ENCODE assay signal across 3 fruit fly cellular contexts in the genomic region with DNA sequence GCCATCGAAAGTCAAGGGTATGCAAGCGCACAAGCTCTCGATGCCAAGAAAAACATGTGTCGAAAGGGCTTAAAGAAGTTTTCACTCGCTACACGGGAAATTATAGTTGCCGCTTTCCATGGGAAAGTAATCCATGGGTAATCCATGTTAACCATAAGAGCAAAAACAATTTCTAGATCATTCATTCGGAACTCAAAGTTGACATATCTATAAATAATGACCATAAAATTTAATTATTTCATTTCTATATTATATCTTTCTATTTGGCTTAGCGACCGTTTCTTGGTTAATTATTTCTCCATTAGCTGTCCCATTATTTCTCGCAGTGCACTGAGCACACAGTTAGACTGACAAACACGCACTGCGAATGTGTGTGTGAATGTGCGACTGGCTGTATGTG.
TF ChIP-seq lines count a peak whose summit lies in the region.

No protein-coding gene starts in this region.

- no peak for TF ChIP-seq CTCF in whole organism, embryonic (GFP tag; optimal IDR thresholded peaks at IDR 0.05; lab: Kevin White, UChicago)

TF ChIP-seq in whole organism, embryonic, 481 proteins besides CTCF, POLR2A, EP300 and RAD21 (continues in another document):
- no peak for TF ChIP-seq CG8281 (tag; optimal IDR thresholded peaks at IDR 0.05; lab: Kevin White, UChicago)
- TF ChIP-seq CG12659 (GFP tag; optimal IDR thresholded peaks at IDR 0.05; lab: Kevin White, UChicago), result peak; percentile 46
- peak; percentile 18 for TF ChIP-seq CG7839 (tag; optimal IDR thresholded peaks at IDR 0.05; lab: Kevin White, UChicago)
- TF ChIP-seq CG4424 (GFP tag; optimal IDR thresholded peaks at IDR 0.05; lab: Kevin White, UChicago), result peak; percentile 9
- TF ChIP-seq BtbVII (GFP tag; optimal IDR thresholded peaks at IDR 0.05; lab: Kevin White, UChicago), result peak; percentile 18
- peak; percentile 7 for TF ChIP-seq CG2712 (tag; optimal IDR thresholded peaks at IDR 0.05; lab: Kevin White, UChicago)
- no peak for TF ChIP-seq Dip2 (GFP tag; IDR thresholded peaks at IDR 0.05; lab: Robert Waterston, UW)
- peak in 1 of 2 experiments; percentile 15 for TF ChIP-seq bsh (GFP tag; optimal IDR thresholded peaks at IDR 0.05; lab: Kevin White, UChicago)
- TF ChIP-seq CG30403 (GFP tag; optimal IDR thresholded peaks at IDR 0.05; lab: Kevin White, UChicago), result peak; percentile 33
- no peak for TF ChIP-seq Adf1 (GFP tag; IDR thresholded peaks at IDR 0.05; lab: Robert Waterston, UW)
- peak; percentile 60 for TF ChIP-seq gem (tag; optimal IDR thresholded peaks at IDR 0.05; lab: Kevin White, UChicago)
- TF ChIP-seq CG31441 (GFP tag; IDR thresholded peaks at IDR 0.05; lab: Robert Waterston, UW), result peak; percentile 22; the same call in 1 of the 2 replicates
- TF ChIP-seq CG18011 (GFP tag; optimal IDR thresholded peaks at IDR 0.05; lab: Kevin White, UChicago), result peak; percentile 9
- TF ChIP-seq Ssrp (tag; optimal IDR thresholded peaks at IDR 0.05; lab: Kevin White, UChicago), result peak; percentile 36
- peak in 1 of 2 experiments; percentile 73 for TF ChIP-seq eve (GFP tag; optimal IDR thresholded peaks at IDR 0.05; lab: Kevin White, UChicago)
- TF ChIP-seq CG15269 (tag; optimal IDR thresholded peaks at IDR 0.05; lab: Kevin White, UChicago), result peak; percentile 61
- peak; percentile 20 for TF ChIP-seq fd3F (GFP tag; optimal IDR thresholded peaks at IDR 0.05; lab: Kevin White, UChicago)
- peak; percentile 59 for TF ChIP-seq CG9727 (GFP tag; optimal IDR thresholded peaks at IDR 0.05; lab: Kevin White, UChicago)
- no peak for TF ChIP-seq rib (GFP tag; IDR thresholded peaks at IDR 0.05; lab: Robert Waterston, UW)
- TF ChIP-seq Neu2 (GFP tag; optimal IDR thresholded peaks at IDR 0.05; lab: Kevin White, UChicago; ENCODE audit: borderline replicate concordance), result no peak
- peak; percentile 12 for TF ChIP-seq Nf-YB (GFP tag; optimal IDR thresholded peaks at IDR 0.05; lab: Kevin White, UChicago)
- peak; percentile 17 for TF ChIP-seq CG15601 (tag; optimal IDR thresholded peaks at IDR 0.05; lab: Kevin White, UChicago)
- no peak for TF ChIP-seq Med (GFP tag; lab: Kevin White, UChicago)
- no peak for TF ChIP-seq lmd (GFP tag; IDR thresholded peaks at IDR 0.05; lab: Robert Waterston, UW)
- TF ChIP-seq slbo (GFP tag; IDR thresholded peaks at IDR 0.05; lab: Robert Waterston, UW), result peak; percentile 22; the same call in 1 of the 2 replicates
- TF ChIP-seq lola (GFP tag; optimal IDR thresholded peaks at IDR 0.05; lab: Kevin White, UChicago), result peak in 1 of 3 experiments; percentile 26
- TF ChIP-seq CG8359 (GFP tag; optimal IDR thresholded peaks at IDR 0.05; lab: Kevin White, UChicago; ENCODE audit: borderline replicate concordance), result no peak
- no peak for TF ChIP-seq jigr1 (GFP tag; IDR thresholded peaks at IDR 0.05; lab: Robert Waterston, UW)

TF ChIP-seq in whole organism, prepupa, 60 proteins besides CTCF, POLR2A, EP300 and RAD21 (continues in another document):
- TF ChIP-seq esn (GFP tag; optimal IDR thresholded peaks at IDR 0.05; lab: Kevin White, UChicago) (no peak), fkh (GFP tag; optimal IDR thresholded peaks at IDR 0.05; lab: Kevin White, UChicago) (no peak), Hr4 (GFP tag; optimal IDR thresholded peaks at IDR 0.05; lab: Kevin White, UChicago) (peak; percentile 4), CG1621 (tag; optimal IDR thresholded peaks at IDR 0.05; lab: Kevin White, UChicago) (no peak), CG4318 (GFP tag; optimal IDR thresholded peaks at IDR 0.05; lab: Kevin White, UChicago) (peak; percentile 1), Sox14 (GFP tag; optimal IDR thresholded peaks at IDR 0.05; lab: Kevin White, UChicago) (no peak), CG8319 (GFP tag; optimal IDR thresholded peaks at IDR 0.05; lab: Kevin White, UChicago) (no peak), Ets21C (GFP tag; optimal IDR thresholded peaks at IDR 0.05; lab: Kevin White, UChicago) (no peak), fd59A (GFP tag; optimal IDR thresholded peaks at IDR 0.05; lab: Kevin White, UChicago) (peak; percentile 39), OdsH (GFP tag; optimal IDR thresholded peaks at IDR 0.05; lab: Kevin White, UChicago) (peak; percentile 27), Eip78C (GFP tag; lab: Kevin White, UChicago) (no peak), Blimp-1 (GFP tag; optimal IDR thresholded peaks at IDR 0.05; lab: Kevin White, UChicago) (no peak), Hr38 (GFP tag; optimal IDR thresholded peaks at IDR 0.05; lab: Kevin White, UChicago) (no peak), CG10631 (GFP tag; optimal IDR thresholded peaks at IDR 0.05; lab: Kevin White, UChicago) (peak; percentile 16), CG34406 (GFP tag; optimal IDR thresholded peaks at IDR 0.05; lab: Kevin White, UChicago) (peak; percentile 21), net (GFP tag; optimal IDR thresholded peaks at IDR 0.05; lab: Kevin White, UChicago) (no peak), CG8632 (GFP tag; optimal IDR thresholded peaks at IDR 0.05; lab: Kevin White, UChicago) (peak; percentile 9), CG6808 (GFP tag; optimal IDR thresholded peaks at IDR 0.05; lab: Kevin White, UChicago) (no peak), ss (GFP tag; optimal IDR thresholded peaks at IDR 0.05; lab: Kevin White, UChicago) (peak in 1 of 2 experiments; percentile 56), vri (GFP tag; optimal IDR thresholded peaks at IDR 0.05; lab: Kevin White, UChicago) (no peak), CG8119 (GFP tag; IDR thresholded peaks at IDR 0.05; lab: Robert Waterston, UW) (no peak), CG11294 (GFP tag; IDR thresholded peaks at IDR 0.05; lab: Robert Waterston, UW) (no peak), Gug (GFP tag; IDR thresholded peaks at IDR 0.05; lab: Robert Waterston, UW) (no peak), Sox15 (GFP tag; optimal IDR thresholded peaks at IDR 0.05; lab: Kevin White, UChicago) (no peak), CG6792 (GFP tag; optimal IDR thresholded peaks at IDR 0.05; lab: Kevin White, UChicago) (no peak), Smox (GFP tag; optimal IDR thresholded peaks at IDR 0.05; lab: Kevin White, UChicago) (no peak), CG32006 (GFP tag; optimal IDR thresholded peaks at IDR 0.05; lab: Kevin White, UChicago) (peak; percentile 56), salr (GFP tag; optimal IDR thresholded peaks at IDR 0.05; lab: Kevin White, UChicago) (no peak), CG11762 (GFP tag; optimal IDR thresholded peaks at IDR 0.05; lab: Kevin White, UChicago; ENCODE audit: insufficient read depth) (no peak), CG11902 (GFP tag; optimal IDR thresholded peaks at IDR 0.05; lab: Kevin White, UChicago) (no peak), Sox102F (GFP tag; optimal IDR thresholded peaks at IDR 0.05; lab: Kevin White, UChicago) (no peak), CG15336 (GFP tag; IDR thresholded peaks at IDR 0.05; lab: Robert Waterston, UW) (no peak)

TF ChIP-seq in whole organism, pupa, 21 proteins besides CTCF, POLR2A, EP300 and RAD21:
- TF ChIP-seq D1 (tag; optimal IDR thresholded peaks at IDR 0.05; lab: Kevin White, UChicago), result no peak
- no peak for TF ChIP-seq CG8301 (tag; optimal IDR thresholded peaks at IDR 0.05; lab: Kevin White, UChicago)
- TF ChIP-seq EcR (GFP tag; optimal IDR thresholded peaks at IDR 0.05; lab: Kevin White, UChicago), result no peak
- TF ChIP-seq CG10348 (GFP tag; IDR thresholded peaks at IDR 0.05; lab: Robert Waterston, UW), result no peak
- no peak for TF ChIP-seq CG13204 (GFP tag; optimal IDR thresholded peaks at IDR 0.05; lab: Kevin White, UChicago)
- peak; percentile 22 for TF ChIP-seq CG8159 (tag; optimal IDR thresholded peaks at IDR 0.05; lab: Kevin White, UChicago)
- TF ChIP-seq Snoo (tag; optimal IDR thresholded peaks at IDR 0.05; lab: Kevin White, UChicago), result no peak
- TF ChIP-seq Ets98B (GFP tag; IDR thresholded peaks at IDR 0.05; lab: Robert Waterston, UW), result no peak
- no peak for TF ChIP-seq CG32121 (GFP tag; IDR thresholded peaks at IDR 0.05; lab: Robert Waterston, UW)
- no peak for TF ChIP-seq CG17806 (tag; optimal IDR thresholded peaks at IDR 0.05; lab: Kevin White, UChicago)
- no peak for TF ChIP-seq fd96Ca (GFP tag; IDR thresholded peaks at IDR 0.05; lab: Robert Waterston, UW)
- no peak for TF ChIP-seq Pif1B (GFP tag; optimal IDR thresholded peaks at IDR 0.05; lab: Kevin White, UChicago)
- peak; percentile 13 for TF ChIP-seq CG34367 (tag; optimal IDR thresholded peaks at IDR 0.05; lab: Kevin White, UChicago)
- TF ChIP-seq CG14655 (GFP tag; optimal IDR thresholded peaks at IDR 0.05; lab: Kevin White, UChicago), result no peak
- TF ChIP-seq Pif1A (GFP tag; optimal IDR thresholded peaks at IDR 0.05; lab: Kevin White, UChicago), result no peak
- no peak for TF ChIP-seq gl (tag; optimal IDR thresholded peaks at IDR 0.05; lab: Kevin White, UChicago)
- TF ChIP-seq CG9948 (tag; optimal IDR thresholded peaks at IDR 0.05; lab: Kevin White, UChicago), result no peak
- no peak for TF ChIP-seq rn (GFP tag; IDR thresholded peaks at IDR 0.05; lab: Robert Waterston, UW)
- no peak for TF ChIP-seq CG4496 (GFP tag; IDR thresholded peaks at IDR 0.05; lab: Robert Waterston, UW)
- TF ChIP-seq CG15710 (tag; optimal IDR thresholded peaks at IDR 0.05; lab: Kevin White, UChicago), result peak; percentile 27
- TF ChIP-seq CG12605 (GFP tag; IDR thresholded peaks at IDR 0.05; lab: Robert Waterston, UW), result no peak

Comparison
In these comparisons a context has a peak if more than half of its experiments do, and no peak if none do; other contexts are left out.
1. Of the 7 proteins assayed by ChIP-seq in both whole organism, embryonic and whole organism, prepupa: peak only in whole organism, embryonic: Sox102F; only in whole organism, prepupa: none; in both: none; in neither: 6.